Worm (Caenorhabditis elegans) whole organism, L4/young adult: Measurements from ENCODE around the gene srx-108.

Experiments
- W03F9.2 ChIP-seq: fragments of 150-350 bp; optimal IDR thresholded peaks from 2 replicates; lab custom pipeline; 2014; ENCODE audit warnings: missing biosample characterization, missing genetic modification characterization
- dao-5 ChIP-seq: sonication (generic microtip); optimal IDR thresholded peaks from 2 replicates; lab custom pipeline; 2016; ENCODE audit warnings: missing genotype, missing genetic modification characterization, moderate library complexity, missing compliant biosample characterization
- him-1 ChIP-seq: sonication (generic microtip); optimal IDR thresholded peaks from 2 replicates; lab custom pipeline; 2016; ENCODE audit warnings: missing genotype, missing genetic modification reagents, missing genetic modification characterization, missing compliant biosample characterization

The srx-108 gene

ce11 chrII:3682770-3683234 is 22.6 kb upstream of the srx-108 start, which contains the start of gene F19B10.1:
Gene F19B10.1, plus strand, starts transcription at chrII:3683184.
- no peak for TF ChIP-seq him-1 (tag; lab: Kevin White, UChicago)
- TF ChIP-seq dao-5 (tag; lab: Kevin White, UChicago) = no peak
- TF ChIP-seq W03F9.2 = peak; percentile 67

- TF ChIP-seq him-1 (tag; lab: Kevin White, UChicago) = no peak
- TF ChIP-seq W03F9.2 = no peak
- no peak for TF ChIP-seq dao-5 (tag; lab: Kevin White, UChicago)
Observed at ce11 chrII:3684487-3685067, 20.8 kb upstream of the srx-108 start.

- TF ChIP-seq him-1 (tag; lab: Kevin White, UChicago) = no peak
- no peak for TF ChIP-seq W03F9.2
- TF ChIP-seq dao-5 (tag; lab: Kevin White, UChicago) = no peak
Observed at ce11 chrII:3688333-3688732, 17.1 kb upstream of the srx-108 start, which contains the start of gene ifas-1. Gene ifas-1, minus strand, starts transcription at chrII:3688719.

ce11 chrII:3690646-3691045 is 14.8 kb upstream of the srx-108 start, which contains the start of gene srx-101:
Gene srx-101, minus strand, starts transcription at chrII:3690746.
- TF ChIP-seq dao-5 (tag; lab: Kevin White, UChicago) = no peak
- TF ChIP-seq him-1 (tag; lab: Kevin White, UChicago) = no peak
- TF ChIP-seq W03F9.2 = no peak

- TF ChIP-seq dao-5 (tag; lab: Kevin White, UChicago) = no peak
- no peak for TF ChIP-seq W03F9.2
- no peak for TF ChIP-seq him-1 (tag; lab: Kevin White, UChicago)
Observed at ce11 chrII:3694664-3695063, 10.8 kb upstream of the srx-108 start, which contains the start of gene srx-102. Gene srx-102, minus strand, starts transcription at chrII:3694764.

- no peak for TF ChIP-seq W03F9.2
- no peak for TF ChIP-seq dao-5 (tag; lab: Kevin White, UChicago)
- no peak for TF ChIP-seq him-1 (tag; lab: Kevin White, UChicago)
Observed at ce11 chrII:3699591-3699990, 5.8 kb upstream of the srx-108 start, which contains the start of gene srx-104. Gene srx-104, minus strand, starts transcription at chrII:3699691.

- no peak for TF ChIP-seq dao-5 (tag; lab: Kevin White, UChicago)
- no peak for TF ChIP-seq W03F9.2
- TF ChIP-seq him-1 (tag; lab: Kevin White, UChicago) = no peak
Observed at ce11 chrII:3701305-3701704, 4.1 kb upstream of the srx-108 start, which contains the start of gene srx-105. Gene srx-105, minus strand, starts transcription at chrII:3701405.

- TF ChIP-seq dao-5 (tag; lab: Kevin White, UChicago) (no peak), W03F9.2 (no peak), him-1 (tag; lab: Kevin White, UChicago) (no peak)
Observed at ce11 chrII:3709255-3709654, 3.8 kb downstream of the srx-108 start, which contains the start of gene srx-110. Gene srx-110, plus strand, starts transcription at chrII:3709555.

- TF ChIP-seq dao-5 (tag; lab: Kevin White, UChicago) (no peak), him-1 (tag; lab: Kevin White, UChicago) (no peak)
Observed at ce11 chrII:3711047-3711446, 5.6 kb downstream of the srx-108 start, which contains the start of gene fbxc-53. Gene fbxc-53, plus strand, starts transcription at chrII:3711291.

ce11 chrII:3714595-3714994 is 9.2 kb downstream of the srx-108 start, which contains the start of gene srh-100:
Gene srh-100, minus strand, starts transcription at chrII:3714695.
- no peak for TF ChIP-seq W03F9.2

- no peak for TF ChIP-seq W03F9.2
- no peak for TF ChIP-seq him-1 (tag; lab: Kevin White, UChicago)
- TF ChIP-seq dao-5 (tag; lab: Kevin White, UChicago) = no peak
Observed at ce11 chrII:3716455-3716854, 11.0 kb downstream of the srx-108 start, which contains the start of gene srh-99. Gene srh-99, minus strand, starts transcription at chrII:3716555.

ce11 chrII:3716961-3717360 is 11.5 kb downstream of the srx-108 start, which contains the start of gene fbxc-52:
Gene fbxc-52, plus strand, starts transcription at chrII:3717261.
- TF ChIP-seq him-1 (tag; lab: Kevin White, UChicago) = no peak
- TF ChIP-seq W03F9.2 = no peak
- TF ChIP-seq dao-5 (tag; lab: Kevin White, UChicago) = no peak

ce11 chrII:3721016-3721415 is 15.6 kb downstream of the srx-108 start, which contains the start of gene C46E10.3:
Gene C46E10.3, plus strand, starts transcription at chrII:3721316.
- TF ChIP-seq W03F9.2 = no peak
- no peak for TF ChIP-seq dao-5 (tag; lab: Kevin White, UChicago)
- TF ChIP-seq him-1 (tag; lab: Kevin White, UChicago) = no peak

- no peak for TF ChIP-seq W03F9.2
- no peak for TF ChIP-seq him-1 (tag; lab: Kevin White, UChicago)
- no peak for TF ChIP-seq dao-5 (tag; lab: Kevin White, UChicago)
Observed at ce11 chrII:3724175-3724715, 18.8 kb downstream of the srx-108 start, which contains the start of gene C46E10.1. Gene C46E10.1, plus strand, starts transcription at chrII:3724225.
